Worm (Caenorhabditis elegans) whole organism, L3 larva: ENCODE measurements around the gene ZK470.2.

Source experiments
- R02D3.7 ChIP-seq: fragments of 150-350 bp; optimal IDR thresholded peaks from 2 replicates; lab custom pipeline; 2014; ENCODE audit warnings: missing biosample characterization, missing genetic modification characterization
- ZK546.5 ChIP-seq: sonication (generic microtip); optimal IDR thresholded peaks from 2 replicates; lab custom pipeline; 2017; ENCODE audit warnings: missing biosample characterization, missing genetic modification characterization
- aly-2 ChIP-seq: fragments of 150-350 bp; optimal IDR thresholded peaks from 2 replicates; lab custom pipeline; 2014; ENCODE audit warnings: missing biosample characterization, missing genetic modification characterization
- ama-1 ChIP-seq: fragments of 150-350 bp; optimal IDR thresholded peaks from 2 replicates; lab custom pipeline; 2018
- ceh-16 ChIP-seq: sonication (generic microtip); optimal IDR thresholded peaks from 2 replicates; lab custom pipeline; 2017; ENCODE audit warnings: missing biosample characterization, missing genetic modification characterization
- ceh-82 ChIP-seq: fragments of 150-350 bp; optimal IDR thresholded peaks from 2 replicates; lab custom pipeline; 2014; ENCODE audit warnings: missing biosample characterization, missing genetic modification characterization
- ceh-9 ChIP-seq: sonication (generic microtip); optimal IDR thresholded peaks from 2 replicates; lab custom pipeline; 2018; ENCODE audit warnings: missing biosample characterization, missing genetic modification characterization
- daf-12 ChIP-seq: fragments of 150-350 bp; optimal IDR thresholded peaks from 2 replicates; lab custom pipeline; 2014; ENCODE audit warnings: missing biosample characterization, missing genetic modification reagents, missing genetic modification characterization
- egl-27 ChIP-seq: sonication (generic microtip); optimal IDR thresholded peaks from 4 replicates; lab custom pipeline; 2017; ENCODE audit warnings: missing biosample characterization, missing genetic modification reagents, missing genetic modification characterization
- egl-5 ChIP-seq: fragments of 150-350 bp; optimal IDR thresholded peaks from 2 replicates; lab custom pipeline; 2017; ENCODE audit warnings: missing biosample characterization, missing genetic modification reagents, missing genetic modification characterization, inconsistent platforms
- elt-2 ChIP-seq: sonication (generic microtip); optimal IDR thresholded peaks from 2 replicates; lab custom pipeline; 2016; ENCODE audit warnings: missing genetic modification reagents, mild to moderate bottlenecking, missing genetic modification characterization, missing compliant biosample characterization
- elt-3 ChIP-seq, 3 experiments: fragments of 150-350 bp in 1 of 3; sonication (generic microtip) in 2 of 3; optimal IDR thresholded peaks; 2 replicates in 2 of 3; 4 replicates in 1 of 3; lab custom pipeline; 2014 to 2017; ENCODE audit warnings: missing biosample characterization in 3 of 3, missing genetic modification characterization in 3 of 3
- eor-1 ChIP-seq, 2 experiments: fragments of 150-350 bp; optimal IDR thresholded peaks; 2 replicates each; lab custom pipeline; 2014 to 2018; ENCODE audit warnings: missing biosample characterization in 2 of 2, missing genetic modification characterization in 2 of 2
- fkh-10 ChIP-seq: sonication (generic microtip); optimal IDR thresholded peaks from 2 replicates; lab custom pipeline; 2017; ENCODE audit warnings: missing biosample characterization, missing genetic modification reagents, missing genetic modification characterization
- fkh-2 ChIP-seq: fragments of 150-350 bp; optimal IDR thresholded peaks from 2 replicates; lab custom pipeline; 2014; ENCODE audit warnings: missing biosample characterization, missing genetic modification reagents, missing genetic modification characterization
- fos-1 ChIP-seq: fragments of 150-350 bp; optimal IDR thresholded peaks from 2 replicates; lab custom pipeline; 2014; ENCODE audit warnings: missing biosample characterization, missing genetic modification characterization
- hmg-11 ChIP-seq: sonication (generic microtip); optimal IDR thresholded peaks from 2 replicates; lab custom pipeline; 2016; ENCODE audit warnings: missing genetic modification characterization, missing compliant biosample characterization
- jun-1 ChIP-seq: fragments of 150-350 bp; optimal IDR thresholded peaks from 2 replicates; lab custom pipeline; 2014; ENCODE audit warnings: missing biosample characterization, missing genetic modification reagents, missing genetic modification characterization
- lin-15B ChIP-seq: fragments of 150-350 bp; optimal IDR thresholded peaks from 2 replicates; lab custom pipeline; 2014; ENCODE audit warnings: missing biosample characterization, missing genetic modification characterization
- lin-39 ChIP-seq: fragments of 150-350 bp; optimal IDR thresholded peaks from 2 replicates; lab custom pipeline; 2018; ENCODE audit warnings: missing biosample characterization, missing genetic modification reagents, missing genetic modification characterization
- lsy-12 ChIP-seq: sonication (generic microtip); optimal IDR thresholded peaks from 2 replicates; lab custom pipeline; 2016; ENCODE audit warnings: mild to moderate bottlenecking, missing genetic modification characterization, missing compliant biosample characterization
- mdl-1 ChIP-seq: fragments of 150-350 bp; optimal IDR thresholded peaks from 2 replicates; lab custom pipeline; 2014; ENCODE audit warnings: missing biosample characterization, missing genetic modification characterization
- mml-1 ChIP-seq: fragments of 150-350 bp; sonication (generic microtip); optimal IDR thresholded peaks from 3 replicates; lab custom pipeline; 2014; ENCODE audit warnings: missing biosample characterization, missing genetic modification characterization
- nfya-1 ChIP-seq: sonication (generic microtip); optimal IDR thresholded peaks from 2 replicates; lab custom pipeline; 2017; ENCODE audit warnings: missing genetic modification characterization, mild to moderate bottlenecking, missing compliant biosample characterization, antibody characterized with exemption, moderate library complexity; ENCODE audit not compliant: insufficient read depth
- nhr-11 ChIP-seq: fragments of 150-350 bp; optimal IDR thresholded peaks from 2 replicates; lab custom pipeline; 2014; ENCODE audit warnings: missing biosample characterization, missing genetic modification characterization
- nhr-12 ChIP-seq: fragments of 150-350 bp; optimal IDR thresholded peaks from 2 replicates; lab custom pipeline; 2014; ENCODE audit warnings: missing biosample characterization, missing genetic modification characterization
- nhr-23 ChIP-seq: fragments of 150-350 bp; optimal IDR thresholded peaks from 2 replicates; lab custom pipeline; 2014; ENCODE audit warnings: missing biosample characterization, missing genetic modification reagents, missing genetic modification characterization
- nhr-237 ChIP-seq: fragments of 150-350 bp; optimal IDR thresholded peaks from 2 replicates; lab custom pipeline; 2014; ENCODE audit warnings: missing biosample characterization, missing genetic modification characterization
- nhr-25 ChIP-seq: sonication (generic microtip); optimal IDR thresholded peaks from 2 replicates; lab custom pipeline; 2017; ENCODE audit warnings: missing biosample characterization, missing genetic modification characterization
- nhr-28 ChIP-seq: fragments of 150-350 bp; optimal IDR thresholded peaks from 2 replicates; lab custom pipeline; 2014; ENCODE audit warnings: missing biosample characterization, missing genetic modification characterization
- nhr-43 ChIP-seq: sonication (generic microtip); optimal IDR thresholded peaks from 2 replicates; lab custom pipeline; 2016; ENCODE audit warnings: mild to moderate bottlenecking, missing genetic modification characterization, missing compliant biosample characterization; ENCODE audit not compliant: poor library complexity, severe bottlenecking
- nhr-67 ChIP-seq: fragments of 150-350 bp; optimal IDR thresholded peaks from 2 replicates; lab custom pipeline; 2014; ENCODE audit warnings: missing biosample characterization, missing genetic modification characterization
- nhr-77 ChIP-seq: fragments of 150-350 bp; optimal IDR thresholded peaks from 2 replicates; lab custom pipeline; 2014; ENCODE audit warnings: missing biosample characterization, missing genetic modification characterization
- pha-4 ChIP-seq: fragments of 150-350 bp; optimal IDR thresholded peaks from 2 replicates; lab custom pipeline; 2014; ENCODE audit warnings: missing biosample characterization, missing genetic modification reagents, missing genetic modification characterization
- pqm-1 ChIP-seq: fragments of 150-350 bp; optimal IDR thresholded peaks from 2 replicates; lab custom pipeline; 2017; ENCODE audit warnings: missing biosample characterization, missing genetic modification characterization, inconsistent platforms
- sea-2 ChIP-seq: fragments of 150-350 bp; sonication (generic microtip); optimal IDR thresholded peaks from 4 replicates; lab custom pipeline; 2014; ENCODE audit warnings: missing biosample characterization, missing genetic modification reagents, missing genetic modification characterization
- skn-1 ChIP-seq: fragments of 150-350 bp; optimal IDR thresholded peaks from 2 replicates; lab custom pipeline; 2014; ENCODE audit warnings: missing biosample characterization, missing genetic modification characterization
- snpc-4 ChIP-seq: fragments of 150-350 bp; optimal IDR thresholded peaks from 2 replicates; lab custom pipeline; 2014; ENCODE audit warnings: missing biosample characterization, missing genetic modification characterization
- tbx-2 ChIP-seq: sonication (generic microtip); optimal IDR thresholded peaks from 2 replicates; lab custom pipeline; 2016; ENCODE audit warnings: mild to moderate bottlenecking, missing genetic modification characterization, missing compliant biosample characterization
- unc-39 ChIP-seq: sonication (generic microtip); optimal IDR thresholded peaks from 4 replicates; lab custom pipeline; 2017; ENCODE audit warnings: missing biosample characterization, missing genetic modification characterization
- unc-62 ChIP-seq: fragments of 150-350 bp; sonication (generic microtip); optimal IDR thresholded peaks from 4 replicates; lab custom pipeline; 2014; ENCODE audit warnings: missing biosample characterization, missing genetic modification reagents, missing genetic modification characterization
- zag-1 ChIP-seq: fragments of 150-350 bp; optimal IDR thresholded peaks from 2 replicates; lab custom pipeline; 2014; ENCODE audit warnings: missing biosample characterization, missing genetic modification characterization
- ztf-11 ChIP-seq: fragments of 150-350 bp; optimal IDR thresholded peaks from 2 replicates; lab custom pipeline; 2014; ENCODE audit warnings: missing biosample characterization, missing genetic modification characterization
- ztf-4 ChIP-seq: fragments of 150-350 bp; optimal IDR thresholded peaks from 2 replicates; lab custom pipeline; 2014; ENCODE audit warnings: missing biosample characterization, missing genetic modification characterization

The ZK470.2 gene

ce11 chrX:4167150-4167549 lies 32.2 kb downstream of the ZK470.2 start, which contains the start of gene ZK470.14:
Gene ZK470.14 (plus strand): TSS chrX:4167450.
- TF ChIP-seq ceh-16 (tag; lab: Kevin White, UChicago) (no peak), ceh-9 (no peak), unc-39 (tag; lab: Kevin White, UChicago) (no peak), nhr-25 (tag; lab: Kevin White, UChicago) (no peak), ZK546.5 (tag; lab: Kevin White, UChicago) (no peak), pha-4 (tag; lab: Kevin White, UChicago) (no peak), fkh-2 (tag; lab: Kevin White, UChicago) (no peak), elt-3 (tag; optimal IDR thresholded peaks at IDR 0.05; lab: Kevin White, UChicago) (no peak)

ce11 chrX:4177394-4177793 lies 42.4 kb downstream of the ZK470.2 start, which contains the start of gene ZK470.6:
Gene ZK470.6 (minus strand): TSS chrX:4177494.
- TF ChIP-seq lsy-12 (no peak), nhr-77 (tag; lab: Kevin White, UChicago) (no peak), nhr-11 (tag; lab: Kevin White, UChicago) (no peak), nhr-23 (no peak)

- TF ChIP-seq fkh-10 (GFP tag; lab: Kevin White, UChicago), result no peak
- no peak for TF ChIP-seq ZK546.5 (tag; lab: Kevin White, UChicago)
- TF ChIP-seq nhr-67 (tag; lab: Kevin White, UChicago), result no peak
- TF ChIP-seq fos-1 (tag; lab: Kevin White, UChicago), result no peak
- no peak for TF ChIP-seq pqm-1
- TF ChIP-seq aly-2 (tag; lab: Kevin White, UChicago), result no peak
- no peak for TF ChIP-seq nhr-43
- no peak for TF ChIP-seq nhr-23
- TF ChIP-seq tbx-2 (tag; lab: Kevin White, UChicago), result no peak
- TF ChIP-seq sea-2 (GFP tag; lab: Kevin White, UChicago), result no peak
- no peak for TF ChIP-seq egl-5 (tag; lab: Kevin White, UChicago)
- no peak for TF ChIP-seq ztf-11 (tag; lab: Kevin White, UChicago)
- TF ChIP-seq snpc-4 (tag; lab: Kevin White, UChicago), result no peak
- TF ChIP-seq lin-15B (tag; lab: Kevin White, UChicago), result no peak
- no peak for TF ChIP-seq lin-39 (tag; lab: Kevin White, UChicago)
- TF ChIP-seq nhr-12, result no peak
- no peak for TF ChIP-seq hmg-11 (tag; lab: Kevin White, UChicago)
- TF ChIP-seq unc-62 (GFP tag; lab: Kevin White, UChicago), result no peak
- TF ChIP-seq ceh-16 (tag; lab: Kevin White, UChicago), result no peak
These were observed 51.7 kb downstream of the ZK470.2 start, which contains the start of gene mrp-6 for ce11 chrX:4186656-4187055. Gene mrp-6 (minus strand): TSS chrX:4186756.

ce11 chrX:4190537-4191144 lies 55.7 kb downstream of the ZK470.2 start, which contains the start of gene vha-12:
Gene vha-12 (plus strand): TSS chrX:4191094.
- TF ChIP-seq jun-1 (peak; percentile 93), pqm-1 (peak; percentile 93), R02D3.7 (tag; lab: Kevin White, UChicago) (peak; percentile 71), eor-1 (tag; optimal IDR thresholded peaks at IDR 0.05; lab: Kevin White, UChicago) (peak in 1 of 2 experiments; percentile 3), ceh-16 (tag; lab: Kevin White, UChicago) (no peak), ama-1 (no peak), egl-5 (tag; lab: Kevin White, UChicago) (peak; percentile 75), nfya-1 (tag; lab: Kevin White, UChicago) (peak; percentile 94), nhr-77 (tag; lab: Kevin White, UChicago) (no peak), sea-2 (GFP tag; lab: Kevin White, UChicago) (no peak), mdl-1 (tag; lab: Kevin White, UChicago) (peak; percentile 19), nhr-11 (tag; lab: Kevin White, UChicago) (peak; percentile 54), fkh-2 (tag; lab: Kevin White, UChicago) (no peak), zag-1 (tag; lab: Kevin White, UChicago) (peak; percentile 48), ceh-9 (no peak), daf-12 (tag; lab: Kevin White, UChicago) (no peak), mml-1 (no peak), aly-2 (tag; lab: Kevin White, UChicago) (no peak), tbx-2 (tag; lab: Kevin White, UChicago) (peak; percentile 58), ZK546.5 (tag; lab: Kevin White, UChicago) (no peak), fos-1 (tag; lab: Kevin White, UChicago) (no peak), nhr-28 (no peak), ztf-4 (tag; lab: Kevin White, UChicago) (peak; percentile 33), unc-62 (GFP tag; lab: Kevin White, UChicago) (peak; percentile 7), nhr-12 (no peak), elt-2 (peak; percentile 88), ceh-82 (tag; lab: Kevin White, UChicago) (peak; percentile 55), skn-1 (peak; percentile 68), egl-27 (tag; lab: Kevin White, UChicago) (peak; percentile 49), nhr-237 (no peak), snpc-4 (tag; lab: Kevin White, UChicago) (peak; percentile 74), lsy-12 (peak; percentile 72), pha-4 (tag; lab: Kevin White, UChicago) (peak; percentile 93), lin-15B (tag; lab: Kevin White, UChicago) (peak; percentile 88)
